Worm (Caenorhabditis elegans): Measurements from ENCODE around the gene grd-2.

ce11 chrV:20655174-20655573 is 45.6 kb downstream of the grd-2 start:
- TF ChIP-seq zag-1 (tag; optimal IDR thresholded peaks at IDR 0.05) = no peak
- TF ChIP-seq fkh-8 (tag; optimal IDR thresholded peaks at IDR 0.05) = no peak
- TF ChIP-seq snpc-4 (tag; optimal IDR thresholded peaks at IDR 0.05) = no peak
- TF ChIP-seq pag-3 (tag; optimal IDR thresholded peaks at IDR 0.05; ENCODE audit: borderline replicate concordance, insufficient read depth) = no peak
- no peak for TF ChIP-seq ces-1 (GFP tag; optimal IDR thresholded peaks at IDR 0.05)
- TF ChIP-seq nhr-71 (tag; optimal IDR thresholded peaks at IDR 0.05) = no peak
